Worm (Caenorhabditis elegans) whole organism, L2 larva: ENCODE measurements around the gene str-193.

Experiments used
- ZK546.5 ChIP-seq: sonication (generic microtip); optimal IDR thresholded peaks from 2 replicates; lab custom pipeline; 2017; ENCODE audit warnings: missing biosample characterization, missing genetic modification characterization
- dmd-4 ChIP-seq: sonication (generic microtip); optimal IDR thresholded peaks from 2 replicates; lab custom pipeline; 2017; ENCODE audit warnings: missing biosample characterization, missing genetic modification characterization
- egl-27 ChIP-seq: sonication (generic microtip); optimal IDR thresholded peaks from 3 replicates; lab custom pipeline; 2017; ENCODE audit warnings: missing biosample characterization, missing genetic modification reagents, missing genetic modification characterization
- elt-1 ChIP-seq: fragments of 150-350 bp; optimal IDR thresholded peaks from 2 replicates; lab custom pipeline; 2014; ENCODE audit warnings: missing biosample characterization, missing genetic modification characterization
- elt-3 ChIP-seq: sonication (generic microtip); optimal IDR thresholded peaks from 2 replicates; lab custom pipeline; 2017; ENCODE audit warnings: missing biosample characterization, missing genetic modification characterization
- lin-13 ChIP-seq: fragments of 150-350 bp; optimal IDR thresholded peaks from 2 replicates; lab custom pipeline; 2014; ENCODE audit warnings: missing biosample characterization, missing genetic modification reagents, missing genetic modification characterization
- lin-39 ChIP-seq: fragments of 150-350 bp; optimal IDR thresholded peaks from 2 replicates; lab custom pipeline; 2014; ENCODE audit warnings: missing biosample characterization, missing genetic modification reagents, missing genetic modification characterization
- nhr-12 ChIP-seq: fragments of 150-350 bp; optimal IDR thresholded peaks from 2 replicates; lab custom pipeline; 2014; ENCODE audit warnings: missing biosample characterization, missing genetic modification characterization
- skn-1 ChIP-seq: sonication (generic microtip); optimal IDR thresholded peaks from 2 replicates; lab custom pipeline; 2017; ENCODE audit warnings: missing biosample characterization, missing genetic modification characterization
- sma-9 ChIP-seq, 2 experiments: fragments of 150-350 bp in 1 of 2; sonication (generic microtip) in 1 of 2; optimal IDR thresholded peaks; 2 replicates each; lab custom pipeline; 2014 to 2016; ENCODE audit warnings: missing genetic modification characterization in 2 of 2, mild to moderate bottlenecking in 1 of 2, missing biosample characterization in 1 of 2, missing compliant biosample characterization in 1 of 2, missing genetic modification reagents in 1 of 2, moderate library complexity in 1 of 2
- unc-55 ChIP-seq: fragments of 150-350 bp; sonication (generic microtip); optimal IDR thresholded peaks from 3 replicates; lab custom pipeline; 2014; ENCODE audit warnings: missing biosample characterization, missing genetic modification reagents, missing genetic modification characterization
- zag-1 ChIP-seq: fragments of 150-350 bp; optimal IDR thresholded peaks from 2 replicates; lab custom pipeline; 2014; ENCODE audit warnings: missing biosample characterization, missing genetic modification characterization
- ztf-1 ChIP-seq: fragments of 200-800 bp; sonication (Bioruptor generic); conservative IDR thresholded peaks from 2 replicates; pipeline ENCODE4 v1.3.6; 2022; ENCODE audit warnings: missing genetic modification characterization, missing compliant biosample characterization

DNA sequence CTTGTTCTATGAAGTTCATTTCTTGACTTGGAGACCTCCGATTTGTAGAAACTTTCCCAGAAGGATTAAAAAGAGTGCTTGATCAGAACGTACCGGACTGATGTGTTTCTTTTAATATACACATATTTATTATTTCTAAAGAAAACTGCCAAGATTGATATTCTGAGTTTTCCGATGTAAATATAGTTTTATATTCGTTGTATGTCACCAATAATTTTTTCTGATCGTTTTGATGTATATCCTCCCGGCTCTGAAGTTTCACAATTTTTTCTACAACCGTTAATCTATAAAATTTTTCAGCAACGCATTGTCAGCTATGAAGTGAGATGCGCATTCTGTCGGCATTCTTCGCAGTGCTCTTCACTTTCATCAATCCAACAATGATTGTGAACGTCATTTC lies 25.1 kb downstream of the str-193 start, which contains the start of gene F46B6.9:
- TF ChIP-seq unc-55 (GFP tag; lab: Kevin White, UChicago) (no peak), egl-27 (tag; lab: Kevin White, UChicago) (no peak), elt-3 (tag; lab: Kevin White, UChicago) (no peak), elt-1 (no peak), lin-13 (GFP tag; lab: Kevin White, UChicago) (no peak), nhr-12 (tag; lab: Kevin White, UChicago) (no peak), ztf-1 (no peak), skn-1 (tag; lab: Kevin White, UChicago) (no peak), lin-39 (tag; lab: Kevin White, UChicago) (no peak), sma-9 (GFP tag; optimal IDR thresholded peaks at IDR 0.05; lab: Kevin White, UChicago) (no peak), sma-9 (tag; optimal IDR thresholded peaks at IDR 0.05; lab: Kevin White, UChicago) (no peak), zag-1 (tag; lab: Kevin White, UChicago) (no peak), ZK546.5 (tag; lab: Kevin White, UChicago) (no peak), dmd-4 (tag; lab: Kevin White, UChicago) (no peak)
